Worm (Caenorhabditis elegans) whole organism, L4/young adult: ENCODE measurements around the gene Y53F4B.1.

Source experiments
- W03F9.2 ChIP-seq: fragments of 150-350 bp; optimal IDR thresholded peaks from 2 replicates; lab custom pipeline; 2014; ENCODE audit warnings: missing biosample characterization, missing genetic modification characterization
- him-1 ChIP-seq: sonication (generic microtip); optimal IDR thresholded peaks from 2 replicates; lab custom pipeline; 2016; ENCODE audit warnings: missing genotype, missing genetic modification reagents, missing genetic modification characterization, missing compliant biosample characterization

DNA sequence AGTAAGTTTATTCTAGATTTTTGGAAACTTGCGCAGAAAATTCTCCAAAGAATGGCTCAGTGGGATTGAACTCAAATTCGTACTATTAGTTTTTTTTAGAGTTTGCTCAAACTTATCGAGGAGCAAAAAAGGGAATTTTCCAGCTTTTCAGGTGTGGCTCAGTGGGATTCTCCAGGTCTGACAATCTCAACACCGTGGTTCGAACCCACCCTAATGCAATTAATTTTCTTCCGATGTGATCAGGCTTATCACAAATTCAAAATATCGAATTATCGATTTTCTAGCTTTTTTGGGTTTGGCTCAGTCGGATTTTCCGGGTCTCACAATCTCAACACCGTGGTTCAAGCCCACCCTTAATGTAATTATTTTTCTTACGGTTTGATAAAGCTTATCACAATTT, 8.4 kb upstream of the Y53F4B.1 start:
- TF ChIP-seq W03F9.2 (tag; lab: Kevin White, UChicago) (no peak), him-1 (tag; lab: Kevin White, UChicago) (no peak)
